Worm (Caenorhabditis elegans): ENCODE results near the gene fipr-8.

fipr-8 gene

DNA sequence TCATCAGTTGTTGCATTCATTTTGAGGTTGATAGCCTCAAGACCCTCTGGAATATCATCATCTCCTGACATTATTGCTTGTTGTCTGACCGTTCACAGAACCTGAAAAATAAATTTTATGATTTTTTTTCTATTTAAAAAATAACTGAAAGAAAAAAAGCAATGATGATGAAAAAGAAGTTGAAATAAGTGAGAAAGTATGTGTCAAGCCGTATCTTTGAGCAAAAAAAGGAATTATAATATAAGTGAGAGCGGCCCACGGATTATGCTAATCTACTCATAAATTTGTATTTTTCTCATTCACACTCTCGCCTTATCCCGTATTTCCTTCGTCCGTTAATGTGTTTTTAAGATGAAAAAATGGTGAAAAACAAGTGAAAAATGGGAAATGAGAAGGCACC lies 30.5 kb upstream of the fipr-8 start, which contains the start of gene ric-4:
Gene ric-4 (minus strand): TSS at position 101 of the 400 bp plus-strand sequence.
- no peak for TF ChIP-seq mep-1 (tag; optimal IDR thresholded peaks at IDR 0.05)
- TF ChIP-seq ces-1 (GFP tag; optimal IDR thresholded peaks at IDR 0.05) = peak; percentile 2

DNA sequence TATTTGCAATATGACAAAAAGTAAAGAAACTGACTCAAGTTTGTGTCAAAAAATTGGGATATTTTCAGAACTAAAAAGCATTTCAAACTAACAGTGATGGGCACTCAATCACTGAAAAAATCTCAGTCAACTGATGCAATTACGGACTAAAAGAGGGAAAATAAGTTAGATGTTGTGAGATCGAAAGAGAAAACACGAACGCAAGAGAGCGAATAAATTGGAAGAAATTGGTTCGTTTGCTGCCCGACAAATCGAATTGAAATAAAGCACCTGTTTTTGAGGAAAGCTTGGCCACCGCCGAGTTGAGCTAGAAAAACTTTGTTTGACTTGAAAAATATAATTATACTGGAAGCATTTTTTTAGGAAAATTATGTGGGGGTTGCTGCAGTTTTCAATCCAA lies 26.3 kb upstream of the fipr-8 start:
- TF ChIP-seq ces-1 (GFP tag; optimal IDR thresholded peaks at IDR 0.05) = peak; percentile 67
- no peak for TF ChIP-seq elt-1 (tag; optimal IDR thresholded peaks at IDR 0.05; ENCODE audit: borderline replicate concordance, insufficient read depth)

DNA sequence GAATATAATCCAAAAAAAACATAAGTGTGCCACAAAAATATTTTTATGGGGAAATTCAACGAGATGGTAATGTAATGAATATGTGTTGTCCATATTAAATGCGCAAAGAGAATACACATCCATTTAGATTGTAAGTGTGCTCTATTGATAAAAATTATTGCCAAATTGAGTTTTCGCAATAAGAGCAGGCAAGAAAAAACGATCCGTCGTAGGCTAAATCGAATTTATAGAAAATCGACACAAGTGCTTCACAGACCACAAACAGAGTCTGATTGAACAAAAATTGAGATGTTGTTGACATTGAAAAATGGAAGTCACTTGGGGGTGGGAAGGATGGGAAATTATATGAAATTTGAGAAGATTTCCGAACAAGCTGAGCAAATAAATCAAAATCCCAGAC lies 25.3 kb upstream of the fipr-8 start:
- TF ChIP-seq ces-1 (GFP tag; optimal IDR thresholded peaks at IDR 0.05) (peak; percentile 52), ceh-39 (tag; optimal IDR thresholded peaks at IDR 0.05) (no peak), lin-13 (tag; optimal IDR thresholded peaks at IDR 0.05) (no peak), lin-32 (GFP tag; optimal IDR thresholded peaks at IDR 0.05) (no peak)

DNA sequence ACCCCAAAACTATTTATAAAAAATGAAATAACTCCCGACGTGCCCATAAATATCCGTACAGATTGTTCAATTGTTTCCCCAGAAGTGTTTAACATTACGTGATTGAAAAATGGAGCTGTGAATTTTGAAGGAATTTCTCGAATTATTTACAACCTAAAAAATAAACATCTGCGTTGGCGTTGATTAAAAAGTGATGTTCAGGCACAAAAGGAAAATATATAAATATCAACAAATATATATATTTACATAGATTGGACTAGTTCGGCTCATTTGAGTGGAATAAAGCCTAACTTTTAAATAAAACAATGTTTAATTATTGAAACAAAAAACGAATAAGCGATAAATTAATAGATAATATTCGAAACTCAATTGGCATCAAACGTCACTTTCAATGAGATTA lies 20.7 kb upstream of the fipr-8 start, which contains the start of gene sri-18:
Gene sri-18 (minus strand): TSS at position 101 of the 400 bp plus-strand sequence.
- TF ChIP-seq drap-1 (GFP tag; optimal IDR thresholded peaks at IDR 0.05) (no peak), nhr-237 (tag; optimal IDR thresholded peaks at IDR 0.05) (no peak), unc-120 (tag; optimal IDR thresholded peaks at IDR 0.05; ENCODE audit: poor library complexity, severe bottlenecking) (no peak), zip-8 (tag; optimal IDR thresholded peaks at IDR 0.05) (no peak), elt-1 (tag; optimal IDR thresholded peaks at IDR 0.05; ENCODE audit: borderline replicate concordance, insufficient read depth) (no peak), nhr-28 (tag; optimal IDR thresholded peaks at IDR 0.05) (no peak), tbx-8 (GFP tag; optimal IDR thresholded peaks at IDR 0.05) (no peak), cnd-1 (tag; optimal IDR thresholded peaks at IDR 0.05) (no peak), pha-4 (tag; optimal IDR thresholded peaks at IDR 0.05) (no peak), flh-1 (GFP tag; optimal IDR thresholded peaks at IDR 0.05) (no peak), snpc-4 (tag; optimal IDR thresholded peaks at IDR 0.05) (no peak), unc-62 (GFP tag; optimal IDR thresholded peaks at IDR 0.05) (no peak), lin-13 (tag; optimal IDR thresholded peaks at IDR 0.05) (no peak), ces-1 (GFP tag; optimal IDR thresholded peaks at IDR 0.05) (no peak), lsy-2 (tag; optimal IDR thresholded peaks at IDR 0.05) (no peak)

DNA sequence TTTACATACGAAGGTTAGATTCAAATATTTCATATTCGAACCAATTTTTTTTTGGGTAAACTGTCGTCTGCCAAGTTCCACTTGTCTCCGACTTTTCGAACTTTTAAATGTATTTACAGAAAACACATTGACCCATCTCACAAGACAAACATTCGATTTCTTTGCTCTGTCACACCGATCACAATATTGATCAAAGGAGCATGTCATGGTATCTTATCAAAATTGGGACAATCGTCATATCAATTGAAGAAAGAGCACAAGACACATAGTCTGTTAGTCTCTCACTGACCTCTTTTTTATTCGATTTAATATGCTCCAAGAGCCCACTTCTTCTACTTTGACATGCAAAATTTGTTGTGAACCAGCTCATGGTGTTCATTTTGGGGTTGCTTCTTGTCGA lies 16.3 kb upstream of the fipr-8 start, which contains the start of gene nhr-232:
Gene nhr-232 (plus strand): TSS at position 121 of the 400 bp plus-strand sequence.
- no peak for TF ChIP-seq cnd-1 (tag; optimal IDR thresholded peaks at IDR 0.05)
- no peak for TF ChIP-seq ham-2 (GFP tag; optimal IDR thresholded peaks at IDR 0.05)
- TF ChIP-seq elt-3 (tag; optimal IDR thresholded peaks at IDR 0.05) = no peak
- TF ChIP-seq elt-1 (tag; optimal IDR thresholded peaks at IDR 0.05; ENCODE audit: borderline replicate concordance, insufficient read depth) = no peak
- no peak for TF ChIP-seq mab-5 (tag; optimal IDR thresholded peaks at IDR 0.05)
- no peak for TF ChIP-seq ces-1 (GFP tag; optimal IDR thresholded peaks at IDR 0.05)
- no peak for TF ChIP-seq nhr-12 (tag; optimal IDR thresholded peaks at IDR 0.05)
- no peak for TF ChIP-seq nhr-237 (tag; optimal IDR thresholded peaks at IDR 0.05)

DNA sequence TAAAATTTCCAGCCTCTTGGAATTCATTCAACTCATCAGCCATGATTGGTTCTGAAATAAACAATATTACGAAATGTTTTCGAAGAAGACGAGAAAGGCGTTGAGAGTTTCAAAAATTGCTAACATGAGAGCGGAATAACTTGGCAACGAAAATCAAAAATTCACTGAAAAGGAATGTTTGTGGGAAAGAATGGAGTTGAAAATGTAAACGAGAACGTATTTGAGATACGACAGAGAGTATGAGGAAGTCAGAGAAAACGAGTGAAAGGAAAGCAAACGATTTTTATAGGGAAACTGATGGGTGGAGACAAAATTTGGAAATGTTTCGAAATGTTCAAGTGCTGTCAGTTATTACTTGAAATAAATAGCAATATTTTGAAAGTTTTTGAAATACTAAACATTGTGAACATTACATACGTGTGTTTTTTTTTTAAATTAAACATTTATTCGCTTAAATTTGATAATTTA lies 15.3 kb upstream of the fipr-8 start, which contains the start of gene rop-1:
Gene rop-1 (minus strand): TSS at position 51 of the 468 bp plus-strand sequence.
- TF ChIP-seq ceh-83 (GFP tag; optimal IDR thresholded peaks at IDR 0.05) (no peak), nhr-237 (tag; optimal IDR thresholded peaks at IDR 0.05) (no peak), hlh-1 (tag; optimal IDR thresholded peaks at IDR 0.05) (no peak), ces-1 (GFP tag; optimal IDR thresholded peaks at IDR 0.05) (no peak), pha-4 (tag; optimal IDR thresholded peaks at IDR 0.05) (no peak), ceh-39 (tag; optimal IDR thresholded peaks at IDR 0.05) (no peak), snpc-4 (tag; optimal IDR thresholded peaks at IDR 0.05) (no peak), ztf-11 (tag; optimal IDR thresholded peaks at IDR 0.05) (no peak), M03D4.4 (tag; optimal IDR thresholded peaks at IDR 0.05) (no peak), mab-5 (tag; optimal IDR thresholded peaks at IDR 0.05) (no peak), mep-1 (tag; optimal IDR thresholded peaks at IDR 0.05) (no peak), elt-1 (tag; optimal IDR thresholded peaks at IDR 0.05; ENCODE audit: borderline replicate concordance, insufficient read depth) (no peak), elt-3 (tag; optimal IDR thresholded peaks at IDR 0.05) (no peak), drap-1 (GFP tag; optimal IDR thresholded peaks at IDR 0.05) (no peak), nhr-76 (tag; optimal IDR thresholded peaks at IDR 0.05) (no peak), mls-2 (tag; optimal IDR thresholded peaks at IDR 0.05) (no peak)

All from whole organism, mixed stage, embryonic.